Worm (Caenorhabditis elegans): Measurements from ENCODE around the gene scc-1.

- TF ChIP-seq tbx-11 (GFP tag; IDR thresholded peaks at IDR 0.05) (no peak), ama-1 (optimal IDR thresholded peaks at IDR 0.05) (no peak), hmbx-1 (tag; optimal IDR thresholded peaks at IDR 0.05) (no peak), sea-1 (GFP tag; conservative IDR thresholded peaks at IDR 0.05) (no peak), F13C5.2 (tag; optimal IDR thresholded peaks at IDR 0.05) (no peak), ceh-36 (tag; optimal IDR thresholded peaks at IDR 0.05) (no peak), ets-7 (tag; optimal IDR thresholded peaks at IDR 0.05) (no peak), B0310.2 (tag; optimal IDR thresholded peaks at IDR 0.05) (no peak), flt-1 (GFP tag; IDR thresholded peaks at IDR 0.05) (no peak), aly-1 (tag; optimal IDR thresholded peaks at IDR 0.05) (no peak)
Measured at ce11 chrII:4745281-4745680, 46.8 kb downstream of the scc-1 start.

Measured in whole organism, early embryonic.